Worm (Caenorhabditis elegans): ENCODE data around the gene dld-1.

The dld-1 gene

DNA sequence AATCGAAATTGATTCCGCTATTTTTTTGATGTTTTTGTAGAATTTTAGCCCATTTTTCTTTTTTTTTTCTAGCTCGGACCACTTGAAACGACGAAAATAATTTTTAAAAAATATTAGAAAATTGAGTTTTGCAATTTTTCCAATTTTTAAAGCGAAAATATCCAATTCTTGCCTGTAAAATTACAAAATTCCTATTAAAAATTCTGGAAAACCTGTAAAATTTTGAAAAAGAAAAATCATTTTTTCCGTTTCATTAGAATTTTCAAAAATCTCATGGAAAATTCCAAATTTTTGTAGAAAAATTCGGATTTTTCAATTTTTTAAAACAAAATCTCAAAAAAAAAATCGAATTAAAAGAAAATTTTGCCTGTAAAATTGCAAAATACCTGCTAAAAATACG, 4.7 kb downstream of the dld-1 start:
- TF ChIP-seq W03F9.2 (tag; optimal IDR thresholded peaks at IDR 0.05) (no peak), him-1 (tag; optimal IDR thresholded peaks at IDR 0.05) (no peak), dao-5 (tag; optimal IDR thresholded peaks at IDR 0.05) (no peak)

DNA sequence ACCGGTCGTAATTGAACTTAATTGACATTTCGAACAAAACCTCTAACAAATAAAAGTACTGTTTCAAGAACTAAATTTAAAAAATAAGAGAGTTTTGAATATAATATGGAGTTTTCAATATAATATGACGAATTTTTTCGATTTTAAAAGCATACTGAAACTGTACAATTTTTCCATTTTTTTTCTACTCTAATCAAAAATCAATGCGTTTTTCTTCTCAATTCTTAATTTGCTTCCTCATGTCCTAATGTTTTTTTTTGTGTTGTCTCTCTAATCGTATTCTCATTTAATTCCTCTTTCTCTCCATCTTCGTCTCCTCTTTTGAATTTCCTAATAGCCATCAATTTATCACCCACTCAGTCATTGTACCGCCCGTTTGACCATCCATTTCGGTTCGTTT, 17.7 kb downstream of the dld-1 start, which contains the start of gene Y57G11A.4:
TSS of gene Y57G11A.4 (plus strand) at position 301 of the 400 bp plus-strand sequence.
- TF ChIP-seq W03F9.2 (tag; optimal IDR thresholded peaks at IDR 0.05) (no peak), him-1 (tag; optimal IDR thresholded peaks at IDR 0.05) (no peak), dao-5 (tag; optimal IDR thresholded peaks at IDR 0.05) (no peak)

DNA sequence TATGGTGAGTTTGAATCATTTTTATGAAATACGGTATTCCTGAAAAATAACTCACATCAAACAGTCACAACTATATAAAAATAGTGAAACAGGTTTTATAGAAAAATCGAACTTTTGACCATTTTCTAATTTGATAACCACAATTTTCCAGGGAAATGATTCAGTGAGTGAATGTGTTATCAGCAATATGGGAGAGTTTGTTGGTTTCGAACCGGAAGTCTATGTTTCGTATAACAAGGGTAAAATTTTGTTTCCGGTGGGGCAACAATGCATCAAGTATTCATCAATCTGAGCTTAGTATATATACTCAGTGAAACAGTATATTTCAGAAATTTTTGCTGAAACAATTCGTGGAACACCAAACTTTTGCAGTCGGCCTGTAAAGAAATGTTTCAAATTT, 19.1 kb downstream of the dld-1 start:
- TF ChIP-seq W03F9.2 (tag; optimal IDR thresholded peaks at IDR 0.05) = no peak
- TF ChIP-seq dao-5 (tag; optimal IDR thresholded peaks at IDR 0.05) = no peak
- TF ChIP-seq him-1 (tag; optimal IDR thresholded peaks at IDR 0.05) = no peak

DNA sequence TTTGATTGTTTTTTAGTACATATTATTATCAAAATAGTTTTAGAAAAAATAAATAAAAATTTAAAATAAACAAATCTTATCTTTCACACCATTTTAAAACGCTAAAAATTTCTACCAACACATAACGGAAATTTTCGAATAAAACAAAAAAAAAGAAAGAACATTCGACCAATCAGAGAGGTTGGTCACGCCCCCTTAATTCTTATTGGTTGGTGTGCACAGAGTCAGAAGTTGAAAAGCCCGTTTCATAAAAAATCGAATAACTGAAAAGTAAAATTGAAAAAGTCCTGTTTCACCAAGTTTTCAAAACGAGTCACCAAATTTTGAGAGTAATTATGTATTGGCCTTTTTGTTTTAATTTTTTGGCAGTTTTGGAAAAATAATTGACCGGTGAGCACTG, 26.8 kb downstream of the dld-1 start:
- TF ChIP-seq W03F9.2 (tag; optimal IDR thresholded peaks at IDR 0.05) = no peak
- TF ChIP-seq him-1 (tag; optimal IDR thresholded peaks at IDR 0.05) = no peak
- TF ChIP-seq dao-5 (tag; optimal IDR thresholded peaks at IDR 0.05) = no peak

DNA sequence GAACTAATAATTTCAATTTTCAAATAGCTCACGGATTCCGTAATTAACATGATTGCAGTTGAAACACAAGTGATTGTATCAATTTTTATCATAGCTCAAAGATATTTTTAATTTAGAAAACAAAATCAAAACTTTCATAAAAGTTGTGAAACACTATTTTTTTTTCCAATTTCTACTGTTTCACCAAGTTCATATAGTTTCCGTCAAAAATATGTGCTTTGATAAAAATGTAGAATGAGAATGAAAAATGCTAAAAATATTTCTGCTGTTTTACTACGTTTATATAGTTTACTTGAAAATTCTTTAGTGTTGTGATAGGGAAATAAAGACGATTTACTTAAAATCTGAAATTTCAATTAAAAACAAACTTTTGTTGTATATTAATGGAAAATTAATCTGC, 31.2 kb downstream of the dld-1 start:
- TF ChIP-seq him-1 (tag; optimal IDR thresholded peaks at IDR 0.05) (no peak), dao-5 (tag; optimal IDR thresholded peaks at IDR 0.05) (no peak), W03F9.2 (tag; optimal IDR thresholded peaks at IDR 0.05) (no peak)

DNA sequence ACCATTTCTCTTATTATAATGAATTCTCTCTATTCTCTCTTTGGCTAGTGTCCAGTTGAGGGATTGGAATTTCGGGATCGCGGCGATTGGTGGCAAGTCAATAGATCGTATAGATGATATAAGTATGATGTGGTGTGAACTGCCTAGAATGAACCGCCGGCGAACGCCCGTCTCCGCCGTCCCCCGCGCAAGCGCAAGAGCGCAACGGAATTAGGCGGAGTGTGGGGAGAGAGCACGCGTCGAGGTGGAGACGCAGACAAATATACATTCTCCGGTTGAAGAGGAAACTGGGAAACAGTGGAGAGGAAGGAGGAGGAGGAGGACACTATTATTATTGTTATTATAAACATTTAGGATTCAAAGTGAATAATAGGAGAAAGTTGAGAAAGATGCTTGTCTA, 32.2 kb downstream of the dld-1 start:
- TF ChIP-seq dao-5 (tag; optimal IDR thresholded peaks at IDR 0.05) (no peak), him-1 (tag; optimal IDR thresholded peaks at IDR 0.05) (no peak), W03F9.2 (tag; optimal IDR thresholded peaks at IDR 0.05) (no peak)

DNA sequence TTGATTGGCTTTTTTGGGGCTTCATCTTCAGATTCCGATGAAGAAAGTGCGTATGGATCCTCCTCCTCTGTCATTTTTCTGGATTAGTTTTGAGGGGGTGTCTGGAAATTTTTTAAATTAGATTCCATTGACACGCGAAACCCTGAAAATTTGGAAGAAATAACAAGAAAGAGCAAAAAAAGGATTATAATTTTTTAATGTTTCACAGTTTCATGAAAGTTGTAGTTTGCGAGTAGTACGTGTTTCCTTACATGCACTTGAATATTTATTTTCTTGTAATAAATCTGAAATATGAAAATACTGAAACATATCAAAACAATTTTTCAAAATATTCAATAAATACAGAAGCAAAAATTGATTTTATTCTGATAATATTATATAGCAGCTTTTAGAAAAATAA, 40.7 kb downstream of the dld-1 start, which contains the start of gene tag-273:
TSS of gene tag-273 (minus strand) at position 101 of the 400 bp plus-strand sequence.
- no peak for TF ChIP-seq him-1 (tag; optimal IDR thresholded peaks at IDR 0.05)
- TF ChIP-seq dao-5 (tag; optimal IDR thresholded peaks at IDR 0.05) = no peak
- TF ChIP-seq W03F9.2 (tag; optimal IDR thresholded peaks at IDR 0.05) = no peak

DNA sequence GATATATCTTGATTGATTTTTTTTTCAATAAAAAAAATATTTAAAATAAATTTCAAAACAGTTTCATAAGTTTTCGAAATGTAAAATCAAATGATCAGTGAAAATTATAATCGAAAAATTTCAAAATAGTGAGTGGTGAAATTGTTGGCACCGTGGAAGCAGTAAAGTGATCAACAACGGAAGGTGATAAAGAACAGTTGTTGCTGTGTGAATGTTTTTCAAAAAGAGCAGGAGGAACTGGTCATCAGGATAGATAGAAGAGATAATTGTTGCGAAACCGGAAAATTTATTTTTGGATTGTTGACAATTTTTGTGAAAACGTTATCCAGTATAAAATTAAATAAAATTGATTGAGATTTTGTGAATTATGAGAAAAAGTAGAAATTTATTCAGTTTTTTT, 41.7 kb downstream of the dld-1 start:
- TF ChIP-seq him-1 (tag; optimal IDR thresholded peaks at IDR 0.05) = no peak
- no peak for TF ChIP-seq dao-5 (tag; optimal IDR thresholded peaks at IDR 0.05)

DNA sequence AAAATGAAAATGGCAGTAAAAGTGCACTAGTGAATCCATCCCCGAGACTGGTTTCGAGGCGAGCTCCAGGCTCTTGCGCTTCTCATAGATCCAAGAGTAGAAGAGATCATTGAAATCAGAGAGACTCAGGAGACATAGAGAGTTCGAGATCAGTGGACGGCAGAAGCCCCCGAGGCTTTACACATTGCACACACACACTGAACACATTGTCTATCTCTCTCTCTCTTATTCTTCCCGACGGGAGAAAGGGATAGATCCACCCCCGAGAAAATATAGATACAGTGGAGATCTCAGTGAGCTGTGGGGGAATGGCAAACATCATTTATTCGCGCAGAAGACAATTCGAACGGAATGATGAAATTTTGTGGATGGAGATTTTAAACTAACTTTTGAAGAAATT, 42.7 kb downstream of the dld-1 start:
- TF ChIP-seq him-1 (tag; optimal IDR thresholded peaks at IDR 0.05) = no peak
- TF ChIP-seq dao-5 (tag; optimal IDR thresholded peaks at IDR 0.05) = no peak
- TF ChIP-seq W03F9.2 (tag; optimal IDR thresholded peaks at IDR 0.05) = no peak

DNA sequence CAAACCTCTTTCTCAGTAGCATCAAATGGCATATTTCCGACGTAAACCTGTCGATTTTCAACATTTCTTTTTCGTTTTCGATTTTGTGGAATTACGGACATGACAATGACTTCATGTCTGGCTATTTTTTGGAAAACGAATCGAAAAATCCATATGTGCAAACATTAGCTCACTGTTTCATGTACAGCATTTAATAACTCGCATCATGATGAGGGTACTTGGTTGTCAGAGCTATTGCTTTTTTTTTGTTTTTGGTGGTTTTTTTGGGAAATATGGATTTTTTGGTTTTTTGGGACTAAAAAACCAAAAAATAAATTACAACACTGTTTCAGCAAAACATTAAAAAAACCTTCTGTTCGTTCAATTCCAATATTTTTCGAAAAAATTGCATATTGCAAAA, 48.1 kb downstream of the dld-1 start, which contains the start of gene Y57G11A.5:
TSS of gene Y57G11A.5 (minus strand) at position 101 of the 400 bp plus-strand sequence.
- TF ChIP-seq him-1 (tag; optimal IDR thresholded peaks at IDR 0.05) = no peak
- TF ChIP-seq dao-5 (tag; optimal IDR thresholded peaks at IDR 0.05) = no peak
- TF ChIP-seq W03F9.2 (tag; optimal IDR thresholded peaks at IDR 0.05) = no peak

DNA sequence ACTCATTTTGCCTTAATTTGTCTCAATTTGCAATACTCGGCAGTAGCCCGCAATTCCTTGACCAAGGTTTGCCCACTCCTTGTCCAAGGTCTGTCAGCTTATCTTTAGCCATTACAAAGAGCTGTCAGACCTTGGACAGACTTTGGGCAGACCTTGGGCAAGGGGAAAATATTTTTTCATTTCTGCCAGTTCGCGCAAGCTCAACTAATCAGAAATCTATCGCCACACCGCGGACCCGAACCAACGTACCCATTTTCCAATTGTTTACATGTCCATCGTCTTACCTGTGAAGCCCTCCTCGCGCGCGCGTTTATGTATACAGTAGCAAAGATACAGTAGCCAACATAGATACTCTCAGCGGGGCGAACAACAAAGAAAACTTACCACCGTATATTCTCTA, 50.8 kb downstream of the dld-1 start:
- TF ChIP-seq dao-5 (tag; optimal IDR thresholded peaks at IDR 0.05) = no peak
- TF ChIP-seq W03F9.2 (tag; optimal IDR thresholded peaks at IDR 0.05) = no peak
- no peak for TF ChIP-seq him-1 (tag; optimal IDR thresholded peaks at IDR 0.05)
